Worm (Caenorhabditis elegans) whole organism, mixed stage, embryonic: ENCODE results near the gene pqn-31.

ENCODE experiments used
- elt-1 ChIP-seq: sonication (generic microtip); optimal IDR thresholded peaks from 2 replicates; lab custom pipeline; 2017; ENCODE audit warnings: missing genetic modification characterization, mild to moderate bottlenecking, missing compliant biosample characterization, antibody characterized with exemption, moderate library complexity, borderline replicate concordance; ENCODE audit not compliant: insufficient read depth
- nhr-28 ChIP-seq: fragments of 150-350 bp; optimal IDR thresholded peaks from 2 replicates; lab custom pipeline; 2014; ENCODE audit warnings: missing biosample characterization, missing genetic modification characterization
- snpc-4 ChIP-seq: fragments of 150-350 bp; optimal IDR thresholded peaks from 2 replicates; lab custom pipeline; 2014; ENCODE audit warnings: missing biosample characterization, missing genetic modification characterization
- unc-39 ChIP-seq: fragments of 150-350 bp; optimal IDR thresholded peaks from 2 replicates; lab custom pipeline; 2014; ENCODE audit warnings: missing biosample characterization, missing genetic modification characterization

DNA sequence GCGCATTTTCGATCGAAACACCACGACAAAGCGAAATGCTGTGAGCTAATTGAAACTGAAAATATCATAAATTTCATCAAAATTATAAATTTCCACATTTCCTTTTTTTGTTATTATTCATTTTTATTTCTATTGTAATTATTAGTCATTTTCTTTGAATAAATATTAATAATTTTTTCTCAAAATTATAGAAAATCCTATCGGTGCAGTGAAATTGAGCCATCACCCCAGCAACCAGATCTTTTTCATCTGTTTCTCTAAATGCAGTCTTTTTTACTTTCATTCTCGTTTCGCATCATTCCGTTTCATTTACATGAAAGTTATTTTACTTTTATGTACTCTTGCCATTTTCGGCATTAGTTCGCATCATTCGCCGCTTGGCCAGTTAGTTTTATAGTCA, 12.6 kb downstream of the pqn-31 start, which contains the start of gene F21C10.13:
- TF ChIP-seq snpc-4 (tag; lab: Kevin White, UChicago) (no peak), elt-1 (no peak), unc-39 (tag; lab: Kevin White, UChicago) (no peak), nhr-28 (tag; lab: Kevin White, UChicago) (no peak)
